Worm (Caenorhabditis elegans) whole organism, L4 larva: ENCODE results near the gene sri-34.
"Not testable (repeated sequence)": the region's sequence is repeated elsewhere in the genome, so short reads cannot be mapped to it uniquely, and the experiment has no call there.

Experiments
- D1046.2 ChIP-seq: fragments of 200-800 bp; sonication (Bioruptor generic); IDR thresholded peaks from 2 replicates; pipeline ENCODE4 v1.3.6; 2022; ENCODE audit warnings: missing genetic modification characterization, missing compliant biosample characterization
- T20F7.1 ChIP-seq: fragments of 200-800 bp; sonication (Bioruptor generic); optimal IDR thresholded peaks from 2 replicates; lab custom pipeline; 2018; ENCODE audit warnings: mild to moderate bottlenecking, missing genetic modification characterization, missing compliant biosample characterization
- Y105C5A.15 ChIP-seq: fragments of 200-800 bp; sonication (Bioruptor generic); IDR thresholded peaks from 2 replicates; pipeline ENCODE4 v1.3.6; 2022; ENCODE audit warnings: missing genetic modification characterization, missing compliant biosample characterization
- ZK337.2 ChIP-seq: fragments of 200-800 bp; sonication (Bioruptor generic); IDR thresholded peaks from 2 replicates; pipeline ENCODE4 v1.3.6; 2022; ENCODE audit warnings: missing genetic modification reagents, missing genetic modification characterization, missing compliant biosample characterization
- aha-1 ChIP-seq: fragments of 150-350 bp; peaks from one replicate; lab custom pipeline; 2014; ENCODE audit warnings: missing biosample characterization, missing genetic modification characterization
- ama-1 ChIP-seq: fragments of 150-350 bp; optimal IDR thresholded peaks from 2 replicates; lab custom pipeline; 2014; ENCODE audit warnings: inconsistent platforms, mixed read lengths
- arid-1 ChIP-seq: fragments of 200-800 bp; sonication (Bioruptor generic); conservative IDR thresholded peaks from 2 replicates; pipeline ENCODE4 v1.3.6; 2022; ENCODE audit warnings: missing genetic modification reagents, missing genetic modification characterization, missing compliant biosample characterization
- ceh-44 ChIP-seq: fragments of 200-800 bp; sonication (Bioruptor generic); IDR thresholded peaks from 2 replicates; pipeline ENCODE4 v1.3.6; 2022; ENCODE audit warnings: missing genetic modification reagents, missing genetic modification characterization, missing compliant biosample characterization
- daf-16 ChIP-seq, 3 experiments: sonication (generic microtip); optimal IDR thresholded peaks; 2 replicates each; lab custom pipeline; 2016 to 2017; ENCODE audit warnings: missing genetic modification characterization in 3 of 3, missing genetic modification reagents in 3 of 3, mild to moderate bottlenecking in 2 of 3, missing compliant biosample characterization in 2 of 3, missing biosample characterization in 1 of 3, moderate library complexity in 1 of 3
- daf-8 ChIP-seq: fragments of 200-800 bp; sonication (Bioruptor generic); IDR thresholded peaks from 2 replicates; pipeline ENCODE4 v1.3.6; 2022; ENCODE audit warnings: missing genetic modification characterization, missing compliant biosample characterization
- dmd-8 ChIP-seq: fragments of 200-800 bp; sonication (Bioruptor generic); IDR thresholded peaks from 2 replicates; pipeline ENCODE4 v1.3.6; 2022; ENCODE audit warnings: missing genetic modification characterization, missing compliant biosample characterization
- dpl-1 ChIP-seq: fragments of 150-350 bp; optimal IDR thresholded peaks from 2 replicates; lab custom pipeline; 2014; ENCODE audit warnings: missing biosample characterization, missing genetic modification reagents, missing genetic modification characterization
- duxl-1 ChIP-seq: sonication (generic microtip); optimal IDR thresholded peaks from 2 replicates; lab custom pipeline; 2016; ENCODE audit warnings: mild to moderate bottlenecking, missing genetic modification characterization, moderate library complexity, missing compliant biosample characterization; ENCODE audit not compliant: poor library complexity
- hlh-11 ChIP-seq: fragments of 200-800 bp; sonication (Bioruptor generic); optimal IDR thresholded peaks from 2 replicates; lab custom pipeline; 2018; ENCODE audit warnings: mild to moderate bottlenecking, missing genetic modification characterization, missing compliant biosample characterization
- hlh-30 ChIP-seq: sonication (generic microtip); optimal IDR thresholded peaks from 2 replicates; lab custom pipeline; 2017; ENCODE audit warnings: antibody characterized with exemption, mild to moderate bottlenecking, missing genetic modification characterization, missing compliant biosample characterization; ENCODE audit not compliant: insufficient read depth
- hmg-1.1 ChIP-seq: fragments of 200-800 bp; sonication (Bioruptor generic); IDR thresholded peaks from 2 replicates; pipeline ENCODE4 v1.3.6; 2022; ENCODE audit warnings: missing genetic modification reagents, missing genetic modification characterization, missing compliant biosample characterization
- lin-1 ChIP-seq: fragments of 200-800 bp; sonication (Bioruptor generic); IDR thresholded peaks from 2 replicates; pipeline ENCODE4 v1.3.6; 2022; ENCODE audit warnings: missing genetic modification reagents, missing genetic modification characterization, missing compliant biosample characterization
- mes-2 ChIP-seq: sonication (generic microtip); optimal IDR thresholded peaks from 2 replicates; lab custom pipeline; 2016; ENCODE audit warnings: missing genotype, mild to moderate bottlenecking, missing genetic modification characterization, missing compliant biosample characterization; ENCODE audit not compliant: poor library complexity, severe bottlenecking
- nhr-102 ChIP-seq: sonication (generic microtip); optimal IDR thresholded peaks from 2 replicates; lab custom pipeline; 2016; ENCODE audit warnings: mild to moderate bottlenecking, missing genetic modification characterization, moderate library complexity, missing compliant biosample characterization
- nhr-28 ChIP-seq: fragments of 150-350 bp; optimal IDR thresholded peaks from 2 replicates; lab custom pipeline; 2014; ENCODE audit warnings: missing biosample characterization, missing genetic modification characterization
- nhr-6 ChIP-seq: fragments of 150-350 bp; optimal IDR thresholded peaks from 2 replicates; lab custom pipeline; 2014; ENCODE audit warnings: missing biosample characterization, missing genetic modification characterization
- php-3 ChIP-seq: fragments of 200-800 bp; sonication (Bioruptor generic); IDR thresholded peaks from 2 replicates; pipeline ENCODE4 v1.3.6; 2022; ENCODE audit warnings: missing genetic modification reagents, missing genetic modification characterization, missing compliant biosample characterization
- sdz-12 ChIP-seq: fragments of 200-800 bp; sonication (Bioruptor generic); optimal IDR thresholded peaks from 2 replicates; lab custom pipeline; 2018; ENCODE audit warnings: mild to moderate bottlenecking, missing genetic modification characterization, missing compliant biosample characterization
- snpc-4 ChIP-seq: fragments of 150-350 bp; optimal IDR thresholded peaks from 2 replicates; lab custom pipeline; 2014; ENCODE audit warnings: missing biosample characterization, missing genetic modification characterization
- spr-3 ChIP-seq: fragments of 200-800 bp; sonication (Bioruptor generic); optimal IDR thresholded peaks from 2 replicates; lab custom pipeline; 2018; ENCODE audit warnings: mild to moderate bottlenecking, missing genetic modification characterization, missing compliant biosample characterization
- unc-62 ChIP-seq, 3 experiments: fragments of 150-350 bp in 1 of 3; sonication (generic microtip); optimal IDR thresholded peaks in 2 of 3; peaks in 1 of 3; 1 replicate in 1 of 3; 2 replicates in 2 of 3; lab custom pipeline; 2014 to 2017; ENCODE audit warnings: missing biosample characterization in 3 of 3, missing genetic modification characterization in 3 of 3, missing genetic modification reagents in 3 of 3, missing genotype in 1 of 3
- zag-1 ChIP-seq: fragments of 150-350 bp; optimal IDR thresholded peaks from 2 replicates; lab custom pipeline; 2014; ENCODE audit warnings: missing biosample characterization, missing genetic modification characterization

The sri-34 gene

ce11 chrII:3135293-3135692 is 23.6 kb downstream of the sri-34 start (continued):
- no peak for TF ChIP-seq hlh-30 (tag; lab: Kevin White, UChicago)
- no peak for TF ChIP-seq unc-62 (GFP tag; optimal IDR thresholded peaks at IDR 0.05 in 1 of 2; lab: Kevin White, UChicago)
- no peak for TF ChIP-seq unc-62 (tag; optimal IDR thresholded peaks at IDR 0.05; lab: Kevin White, UChicago)
- TF ChIP-seq sdz-12 (GFP tag; lab: Kevin White, UChicago): no peak
- no peak for TF ChIP-seq ceh-44
- TF ChIP-seq daf-8 (GFP tag; lab: Robert Waterston, UW): no peak
- TF ChIP-seq lin-1 (GFP tag; lab: Robert Waterston, UW): no peak

ce11 chrII:3129007-3129406 is 29.9 kb downstream of the sri-34 start, which contains the start of gene chil-24:
TSS of gene chil-24 (plus strand) at chrII:3129162.
- TF ChIP-seq nhr-28: peak; percentile 61
- TF ChIP-seq zag-1 (tag; lab: Kevin White, UChicago): no peak
- TF ChIP-seq ama-1: no peak
- TF ChIP-seq duxl-1 (tag; lab: Kevin White, UChicago): peak; percentile 73
- no peak for TF ChIP-seq D1046.2 (GFP tag; lab: Robert Waterston, UW)
- TF ChIP-seq daf-16 (GFP tag; optimal IDR thresholded peaks at IDR 0.05; lab: Kevin White, UChicago): no peak
- peak; percentile 68 for TF ChIP-seq daf-16 (tag; optimal IDR thresholded peaks at IDR 0.05; lab: Kevin White, UChicago)
- peak; percentile 24 for TF ChIP-seq mes-2
- no peak for TF ChIP-seq daf-8 (GFP tag; lab: Robert Waterston, UW)
- peak; percentile 24 for TF ChIP-seq hlh-11 (tag; lab: Kevin White, UChicago)
- no peak for TF ChIP-seq dmd-8 (GFP tag; lab: Robert Waterston, UW)
- TF ChIP-seq ZK337.2 (GFP tag; lab: Robert Waterston, UW): no peak

ce11 chrII:3126741-3127140 is 32.1 kb downstream of the sri-34 start, which contains the start of gene ins-31:
TSS of gene ins-31 (plus strand) at chrII:3127041.
- TF ChIP-seq ama-1; aha-1 (tag; lab: Kevin White, UChicago); snpc-4 (tag; lab: Kevin White, UChicago): not testable (repeated sequence)
- TF ChIP-seq, all 104 proteins: peak for 0; not testable (repeated sequence) for 104

ce11 chrII:3126341-3126740 is 32.5 kb downstream of the sri-34 start, which contains the start of gene ins-19:
TSS of gene ins-19 (minus strand) at chrII:3126441.
- TF ChIP-seq Y105C5A.15 (GFP tag; lab: Robert Waterston, UW): no peak

ce11 chrII:3123206-3123605 is 35.7 kb downstream of the sri-34 start, which contains the start of gene srh-71:
TSS of gene srh-71 (plus strand) at chrII:3123506.
- TF ChIP-seq Y105C5A.15 (GFP tag; lab: Robert Waterston, UW) (no peak), T20F7.1 (GFP tag; lab: Kevin White, UChicago) (no peak), mes-2 (no peak), arid-1 (GFP tag; lab: Robert Waterston, UW) (no peak)

ce11 chrII:3118907-3119382 is 39.9 kb downstream of the sri-34 start, which contains the start of gene T10D4.6:
TSS of gene T10D4.6 (plus strand) at chrII:3119332.
- TF ChIP-seq arid-1 (GFP tag; lab: Robert Waterston, UW) (no peak), spr-3 (GFP tag; lab: Kevin White, UChicago) (no peak), dpl-1 (GFP tag; lab: Kevin White, UChicago) (peak; percentile 24), mes-2 (peak; percentile 47), nhr-6 (tag; lab: Kevin White, UChicago) (peak; percentile 0), hmg-1.1 (GFP tag; lab: Robert Waterston, UW) (peak; percentile 44; the same call in 1 of the 2 replicates), php-3 (GFP tag; lab: Robert Waterston, UW) (no peak), nhr-102 (tag; lab: Kevin White, UChicago) (no peak)
